Worm (Caenorhabditis elegans): ENCODE data around the gene bre-5.

Gene bre-5

ce11 chrIV:12029722-12030182 is 21.3 kb downstream of the bre-5 start, which contains the start of gene T12G3.11:
TSS of gene T12G3.11 (minus strand) at chrIV:12029772.
- no peak for TF ChIP-seq unc-62 (GFP tag; optimal IDR thresholded peaks at IDR 0.05)

- TF ChIP-seq unc-62 (GFP tag; optimal IDR thresholded peaks at IDR 0.05), result no peak
These were observed 21.9 kb downstream of the bre-5 start, which contains the start of gene tgn-38 for ce11 chrIV:12029074-12029473. TSS of gene tgn-38 (minus strand) at chrIV:12029174.

ce11 chrIV:12021360-12021759 is 29.7 kb downstream of the bre-5 start:
- TF ChIP-seq unc-62 (GFP tag; optimal IDR thresholded peaks at IDR 0.05), result no peak

ce11 chrIV:12018920-12019319 is 32.1 kb downstream of the bre-5 start:
- no peak for TF ChIP-seq unc-62 (GFP tag; optimal IDR thresholded peaks at IDR 0.05)

- TF ChIP-seq unc-62 (GFP tag; optimal IDR thresholded peaks at IDR 0.05), result no peak
These were observed 35.4 kb downstream of the bre-5 start, which contains the start of gene lips-6 for ce11 chrIV:12015586-12015985. TSS of gene lips-6 (minus strand) at chrIV:12015686.

- no peak for TF ChIP-seq unc-62 (GFP tag; optimal IDR thresholded peaks at IDR 0.05)
These were observed 37.9 kb downstream of the bre-5 start, which contains the start of gene spe-17 for ce11 chrIV:12013120-12013519. TSS of gene spe-17 (plus strand) at chrIV:12013420.

- TF ChIP-seq unc-62 (GFP tag; optimal IDR thresholded peaks at IDR 0.05), result no peak
These were observed 38.5 kb downstream of the bre-5 start for ce11 chrIV:12012439-12013003.

ce11 chrIV:12010859-12011258 is 40.2 kb downstream of the bre-5 start, which contains the start of the genes ZK617.26 and unc-22:
TSS of gene ZK617.26 (minus strand) at chrIV:12010959.
TSS of gene unc-22 (minus strand) at chrIV:12011007.
- TF ChIP-seq unc-62 (GFP tag; optimal IDR thresholded peaks at IDR 0.05), result no peak

ce11 chrIV:12010377-12010776 is 40.6 kb downstream of the bre-5 start:
- TF ChIP-seq unc-62 (GFP tag; optimal IDR thresholded peaks at IDR 0.05), result no peak

- no peak for TF ChIP-seq unc-62 (GFP tag; optimal IDR thresholded peaks at IDR 0.05)
These were observed 41.9 kb downstream of the bre-5 start for ce11 chrIV:12009046-12009674.

- TF ChIP-seq unc-62 (GFP tag; optimal IDR thresholded peaks at IDR 0.05), result no peak
These were observed 45.8 kb downstream of the bre-5 start for ce11 chrIV:12005090-12005770.

All from whole organism, dauer.